Worm (Caenorhabditis elegans): ENCODE results near the gene nlp-30.

The nlp-30 gene

ce11 chrV:3981680-3982079 lies at the start of gene nlp-30:
nlp-30 (plus strand) TSS chrV:3981980.
- TF ChIP-seq grh-1 (GFP tag; IDR thresholded peaks at IDR 0.05) (no peak), lin-39 (tag; optimal IDR thresholded peaks at IDR 0.05) (no peak), hlh-17 (GFP tag; optimal IDR thresholded peaks at IDR 0.05; ENCODE audit: borderline replicate concordance) (no peak), tbx-2 (tag; optimal IDR thresholded peaks at IDR 0.05) (no peak), snu-23 (GFP tag; optimal IDR thresholded peaks at IDR 0.05) (no peak), fkh-4 (tag; optimal IDR thresholded peaks at IDR 0.05; ENCODE audit: borderline replicate concordance) (no peak)

ce11 chrV:3935892-3936478 lies 45.8 kb upstream of the nlp-30 start, which contains the start of gene cyp-35A5:
cyp-35A5 (plus strand) TSS chrV:3936326.
- no peak for TF ChIP-seq hlh-4 (tag; optimal IDR thresholded peaks at IDR 0.05)
- no peak for TF ChIP-seq nhr-11 (tag; optimal IDR thresholded peaks at IDR 0.05)
- TF ChIP-seq nhr-20 (tag; optimal IDR thresholded peaks at IDR 0.05): peak; percentile 2
- TF ChIP-seq elt-2 (tag; optimal IDR thresholded peaks at IDR 0.05): peak; percentile 85
- no peak for TF ChIP-seq pax-3 (tag; optimal IDR thresholded peaks at IDR 0.05)

- TF ChIP-seq fkh-8 (tag; optimal IDR thresholded peaks at IDR 0.05) (no peak), unc-130 (tag; optimal IDR thresholded peaks at IDR 0.05) (no peak), ceh-90 (tag; optimal IDR thresholded peaks at IDR 0.05) (no peak), C04F5.9 (tag; optimal IDR thresholded peaks at IDR 0.05) (no peak)
Measured at ce11 chrV:3938789-3939188, 43.0 kb upstream of the nlp-30 start, which contains the start of gene cyp-35B1. cyp-35B1 (plus strand) TSS chrV:3939032.

- no peak for TF ChIP-seq lsy-2 (tag; optimal IDR thresholded peaks at IDR 0.05)
- no peak for TF ChIP-seq blmp-1 (tag; optimal IDR thresholded peaks at IDR 0.05)
- no peak for TF ChIP-seq irx-1 (tag; optimal IDR thresholded peaks at IDR 0.05)
- no peak for TF ChIP-seq nhr-19 (GFP tag; conservative IDR thresholded peaks at IDR 0.05)
- no peak for TF ChIP-seq unc-130 (tag; optimal IDR thresholded peaks at IDR 0.05)
- TF ChIP-seq tlp-1 (tag; optimal IDR thresholded peaks at IDR 0.05): no peak
- TF ChIP-seq elt-3 (tag; optimal IDR thresholded peaks at IDR 0.05): no peak
- TF ChIP-seq unc-62 (GFP tag; optimal IDR thresholded peaks at IDR 0.05): no peak
Measured at ce11 chrV:3941860-3942259, 39.9 kb upstream of the nlp-30 start, which contains the start of gene cyp-35B2. cyp-35B2 (plus strand) TSS chrV:3942160.

- TF ChIP-seq hlh-17 (GFP tag; optimal IDR thresholded peaks at IDR 0.05; ENCODE audit: borderline replicate concordance) (no peak), nhr-12 (tag; optimal IDR thresholded peaks at IDR 0.05) (no peak), lin-14 (GFP tag; optimal IDR thresholded peaks at IDR 0.05) (no peak), zip-4 (GFP tag; optimal IDR thresholded peaks at IDR 0.05) (no peak), nhr-85 (tag) (no peak), C34B4.2 (tag; optimal IDR thresholded peaks at IDR 0.05) (no peak), vab-15 (tag; optimal IDR thresholded peaks at IDR 0.05) (no peak), fkh-10 (GFP tag; optimal IDR thresholded peaks at IDR 0.05) (no peak), unc-98 (GFP tag; IDR thresholded peaks at IDR 0.05) (no peak), dsc-1 (tag; optimal IDR thresholded peaks at IDR 0.05) (no peak), lin-35 (GFP tag; optimal IDR thresholded peaks at IDR 0.05) (no peak), elt-3 (tag; optimal IDR thresholded peaks at IDR 0.05) (no peak)
Measured at ce11 chrV:3943364-3943763, 38.4 kb upstream of the nlp-30 start.

- TF ChIP-seq blmp-1 (tag; optimal IDR thresholded peaks at IDR 0.05) (no peak), ets-5 (GFP tag; IDR thresholded peaks at IDR 0.05) (no peak)
Measured at ce11 chrV:3945053-3945452, 36.7 kb upstream of the nlp-30 start, which contains the start of gene cyp-35B3. cyp-35B3 (plus strand) TSS chrV:3945353.
